Worm (Caenorhabditis elegans): Measurements from ENCODE around the gene cnt-1.

DNA sequence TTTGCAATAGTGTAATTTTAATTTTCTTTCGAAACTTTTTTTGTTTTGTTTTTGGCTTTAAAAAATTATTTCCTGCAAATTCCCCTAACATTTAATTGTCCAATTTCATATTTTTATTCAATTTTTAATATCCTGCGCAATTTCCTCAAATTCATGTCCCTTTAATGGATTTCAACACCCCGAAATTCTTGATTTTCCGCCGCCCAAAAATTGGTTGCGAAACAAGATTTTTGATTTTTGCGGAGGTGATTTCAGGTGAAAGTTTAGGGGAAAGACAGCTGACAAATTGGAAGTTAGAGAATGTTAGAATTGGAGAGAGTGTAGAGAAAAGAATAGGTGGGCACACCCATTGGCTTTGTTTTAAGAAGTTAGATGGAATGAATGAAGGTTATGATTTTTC, 6.4 kb upstream of the cnt-1 start:
- no peak for TF ChIP-seq ama-1 (optimal IDR thresholded peaks at IDR 0.05)
- no peak for TF ChIP-seq ama-1 (GFP tag; optimal IDR thresholded peaks at IDR 0.05)
- no peak for TF ChIP-seq unc-62 (GFP tag; optimal IDR thresholded peaks at IDR 0.05)
- no peak for TF ChIP-seq F57C9.4 (tag; optimal IDR thresholded peaks at IDR 0.05)
- no peak for TF ChIP-seq pha-4 (tag; optimal IDR thresholded peaks at IDR 0.05)
- no peak for TF ChIP-seq dpff-1 (tag; optimal IDR thresholded peaks at IDR 0.05)
- TF ChIP-seq zfh-2 (GFP tag; conservative IDR thresholded peaks at IDR 0.05) = no peak
- no peak for TF ChIP-seq ceh-58 (GFP tag; IDR thresholded peaks at IDR 0.05)
- TF ChIP-seq unc-130 (GFP tag; optimal IDR thresholded peaks at IDR 0.05) = no peak
- TF ChIP-seq nhr-179 (tag; optimal IDR thresholded peaks at IDR 0.05) = no peak
- TF ChIP-seq madf-8 (GFP tag; conservative IDR thresholded peaks at IDR 0.05) = no peak
- TF ChIP-seq dpl-1 (GFP tag; optimal IDR thresholded peaks at IDR 0.05) = no peak
- no peak for TF ChIP-seq rec-8 (tag; optimal IDR thresholded peaks at IDR 0.05)
- no peak for TF ChIP-seq repo-1 (tag; optimal IDR thresholded peaks at IDR 0.05)
- TF ChIP-seq akir-1 (GFP tag; optimal IDR thresholded peaks at IDR 0.05) = no peak

Data from whole organism, young adult.